Worm (Caenorhabditis elegans) whole organism, young adult: ENCODE measurements around the gene F21G4.6.

Experiments used
- B0019.2 ChIP-seq: fragments of 200-800 bp; sonication (Bioruptor generic); conservative IDR thresholded peaks from 2 replicates; pipeline ENCODE4 v1.3.6; 2022; ENCODE audit warnings: missing genetic modification reagents, missing genetic modification characterization, missing compliant biosample characterization
- C06A6.2 ChIP-seq: fragments of 200-800 bp; sonication (Bioruptor generic); conservative IDR thresholded peaks from 2 replicates; pipeline ENCODE4 v1.3.6; 2022; ENCODE audit warnings: missing genetic modification characterization, missing compliant biosample characterization
- F23B12.7 ChIP-seq: sonication (generic microtip); optimal IDR thresholded peaks from 2 replicates; lab custom pipeline; 2017; ENCODE audit warnings: missing genetic modification characterization, mild to moderate bottlenecking, missing compliant biosample characterization, antibody characterized with exemption, moderate library complexity; ENCODE audit not compliant: insufficient read depth
- F55B11.4 ChIP-seq: sonication (generic microtip); optimal IDR thresholded peaks from 2 replicates; lab custom pipeline; 2016; ENCODE audit warnings: missing compliant biosample characterization, missing genetic modification characterization, borderline replicate concordance; ENCODE audit not compliant: insufficient read depth
- K12H6.12 ChIP-seq: fragments of 200-800 bp; sonication (Bioruptor generic); optimal IDR thresholded peaks from 2 replicates; lab custom pipeline; 2018; ENCODE audit warnings: mild to moderate bottlenecking, missing genetic modification characterization, missing compliant biosample characterization
- Y56A3A.18 ChIP-seq: fragments of 200-800 bp; sonication (Bioruptor generic); IDR thresholded peaks from 2 replicates; pipeline ENCODE4 v1.3.6; 2022; ENCODE audit warnings: missing genetic modification reagents, missing genetic modification characterization, missing compliant biosample characterization
- Y67H2A.10 ChIP-seq: fragments of 200-800 bp; sonication (Bioruptor generic); conservative IDR thresholded peaks from 2 replicates; pipeline ENCODE4 v1.3.6; 2022; ENCODE audit warnings: missing genetic modification reagents, missing genetic modification characterization, missing compliant biosample characterization
- ZK185.1 ChIP-seq: sonication (generic microtip); optimal IDR thresholded peaks from 2 replicates; lab custom pipeline; 2016; ENCODE audit warnings: mild to moderate bottlenecking, missing genetic modification characterization, missing compliant biosample characterization; ENCODE audit not compliant: poor library complexity, severe bottlenecking
- akir-1 ChIP-seq: fragments of 200-800 bp; sonication (Bioruptor generic); optimal IDR thresholded peaks from 2 replicates; lab custom pipeline; 2018; ENCODE audit warnings: mild to moderate bottlenecking, missing genetic modification characterization, moderate library complexity, missing compliant biosample characterization
- aptf-3 ChIP-seq: fragments of 200-800 bp; sonication (Bioruptor generic); IDR thresholded peaks from 2 replicates; pipeline ENCODE4 v1.3.6; 2022; ENCODE audit warnings: missing genetic modification characterization, missing compliant biosample characterization
- atf-7 ChIP-seq: sonication (generic microtip); optimal IDR thresholded peaks from 2 replicates; lab custom pipeline; 2017; ENCODE audit warnings: mild to moderate bottlenecking, missing genetic modification characterization, missing compliant biosample characterization
- ccch-3 ChIP-seq: fragments of 200-800 bp; sonication (Bioruptor generic); optimal IDR thresholded peaks from 2 replicates; lab custom pipeline; 2018; ENCODE audit warnings: mild to moderate bottlenecking, missing genetic modification characterization, missing compliant biosample characterization
- ceh-100 ChIP-seq: fragments of 200-800 bp; sonication (Bioruptor generic); IDR thresholded peaks from 2 replicates; pipeline ENCODE4 v1.3.6; 2022; ENCODE audit warnings: missing genetic modification reagents, missing genetic modification characterization, missing compliant biosample characterization
- chd-7 ChIP-seq: sonication (generic microtip); optimal IDR thresholded peaks from 2 replicates; lab custom pipeline; 2016; ENCODE audit warnings: mild to moderate bottlenecking, missing genetic modification characterization, moderate library complexity, missing compliant biosample characterization
- dpff-1 ChIP-seq: sonication (generic microtip); optimal IDR thresholded peaks from 2 replicates; lab custom pipeline; 2017; ENCODE audit warnings: mild to moderate bottlenecking, missing genetic modification characterization, missing compliant biosample characterization
- egl-44 ChIP-seq: fragments of 200-800 bp; sonication (Bioruptor generic); IDR thresholded peaks from 2 replicates; pipeline ENCODE4 v1.3.6; 2022; ENCODE audit warnings: missing genetic modification reagents, missing genetic modification characterization, missing compliant biosample characterization
- egrh-3 ChIP-seq: fragments of 200-800 bp; sonication (Bioruptor generic); IDR thresholded peaks from 2 replicates; pipeline ENCODE4 v1.3.6; 2022; ENCODE audit warnings: missing genetic modification reagents, missing genetic modification characterization, missing compliant biosample characterization
- gei-17 ChIP-seq: fragments of 200-800 bp; sonication (Bioruptor generic); optimal IDR thresholded peaks from 2 replicates; lab custom pipeline; 2018; ENCODE audit warnings: mild to moderate bottlenecking, missing genetic modification characterization, missing compliant biosample characterization
- hsf-1 ChIP-seq: fragments of 200-800 bp; sonication (Bioruptor generic); IDR thresholded peaks from 2 replicates; pipeline ENCODE4 v1.3.6; 2022; ENCODE audit warnings: missing genetic modification reagents, missing genetic modification characterization, missing compliant biosample characterization
- let-607 ChIP-seq, 2 experiments: fragments of 200-800 bp in 1 of 2; sonication (Bioruptor generic) in 1 of 2; sonication (generic microtip) in 1 of 2; optimal IDR thresholded peaks; 2 replicates each; lab custom pipeline; 2016 to 2018; ENCODE audit warnings: mild to moderate bottlenecking in 2 of 2, missing compliant biosample characterization in 2 of 2, missing genetic modification characterization in 2 of 2, moderate library complexity in 2 of 2, missing genotype in 1 of 2
- lin-40 ChIP-seq: sonication (generic microtip); optimal IDR thresholded peaks from 2 replicates; lab custom pipeline; 2016; ENCODE audit warnings: missing genetic modification characterization, mild to moderate bottlenecking, missing compliant biosample characterization, missing genotype, missing genetic modification reagents
- lir-1 ChIP-seq: fragments of 200-800 bp; sonication (Bioruptor generic); conservative IDR thresholded peaks from 2 replicates; pipeline ENCODE4 v1.3.6; 2022; ENCODE audit warnings: missing genetic modification reagents, missing genetic modification characterization, missing compliant biosample characterization
- lsy-27 ChIP-seq: sonication (generic microtip); optimal IDR thresholded peaks from 2 replicates; lab custom pipeline; 2017; ENCODE audit warnings: missing genetic modification characterization, mild to moderate bottlenecking, missing compliant biosample characterization, antibody characterized with exemption, missing genotype, borderline replicate concordance; ENCODE audit not compliant: insufficient read depth
- madf-10 ChIP-seq: sonication (generic microtip); optimal IDR thresholded peaks from 2 replicates; lab custom pipeline; 2016; ENCODE audit warnings: mild to moderate bottlenecking, missing genetic modification characterization, missing compliant biosample characterization
- nfya-1 ChIP-seq: sonication (generic microtip); optimal IDR thresholded peaks from 2 replicates; lab custom pipeline; 2017; ENCODE audit warnings: antibody characterized with exemption, missing compliant biosample characterization, missing genetic modification characterization, borderline replicate concordance; ENCODE audit not compliant: insufficient read depth
- nfyb-1 ChIP-seq: fragments of 200-800 bp; sonication (Bioruptor generic); IDR thresholded peaks from 2 replicates; pipeline ENCODE4 v1.3.6; 2022; ENCODE audit warnings: missing genetic modification reagents, missing genetic modification characterization, missing compliant biosample characterization
- nhr-27 ChIP-seq: fragments of 200-800 bp; sonication (Bioruptor generic); optimal IDR thresholded peaks from 2 replicates; lab custom pipeline; 2018; ENCODE audit warnings: mild to moderate bottlenecking, missing genetic modification characterization, moderate library complexity, missing compliant biosample characterization
- nhr-80 ChIP-seq: sonication (generic microtip); optimal IDR thresholded peaks from 2 replicates; lab custom pipeline; 2016; ENCODE audit warnings: missing genetic modification characterization, missing compliant biosample characterization
- nhr-90 ChIP-seq: sonication (generic microtip); optimal IDR thresholded peaks from 2 replicates; lab custom pipeline; 2016; ENCODE audit warnings: missing genotype, mild to moderate bottlenecking, missing genetic modification characterization, missing compliant biosample characterization
- rcor-1 ChIP-seq: fragments of 200-800 bp; sonication (Bioruptor generic); IDR thresholded peaks from 2 replicates; pipeline ENCODE4 v1.3.6; 2022; ENCODE audit warnings: missing genetic modification reagents, missing genetic modification characterization, missing compliant biosample characterization
- rec-8 ChIP-seq, 2 experiments: sonication (generic microtip); optimal IDR thresholded peaks; 2 replicates each; lab custom pipeline; 2016; ENCODE audit warnings: mild to moderate bottlenecking in 2 of 2, missing genetic modification characterization in 2 of 2, missing genetic modification reagents in 2 of 2, missing genotype in 2 of 2, missing biosample characterization in 1 of 2, missing compliant biosample characterization in 1 of 2, moderate library complexity in 1 of 2
- repo-1 ChIP-seq: sonication (generic microtip); optimal IDR thresholded peaks from 2 replicates; lab custom pipeline; 2017; ENCODE audit warnings: mild to moderate bottlenecking, missing genetic modification characterization, missing compliant biosample characterization
- rpc-1 ChIP-seq, 2 experiments: fragments of 150-350 bp in 1 of 2; sonication (generic microtip) in 1 of 2; optimal IDR thresholded peaks; 2 replicates each; lab custom pipeline; 2014 to 2018; ENCODE audit warnings: missing biosample characterization in 1 of 2, missing genetic modification characterization in 1 of 2, missing genetic modification reagents in 1 of 2, missing genotype in 1 of 2
- somi-1 ChIP-seq: fragments of 200-800 bp; sonication (Bioruptor generic); optimal IDR thresholded peaks from 2 replicates; lab custom pipeline; 2018; ENCODE audit warnings: mild to moderate bottlenecking, missing genetic modification characterization, missing compliant biosample characterization
- tbx-9 ChIP-seq: sonication (generic microtip); optimal IDR thresholded peaks from 2 replicates; lab custom pipeline; 2016; ENCODE audit warnings: borderline replicate concordance, missing genetic modification characterization, inconsistent platforms, missing compliant biosample characterization
- unc-62 ChIP-seq: fragments of 150-350 bp; optimal IDR thresholded peaks from 2 replicates; lab custom pipeline; 2014; ENCODE audit warnings: missing biosample characterization, missing genetic modification reagents, missing genetic modification characterization
- zfh-2 ChIP-seq: fragments of 200-800 bp; sonication (Bioruptor generic); conservative IDR thresholded peaks from 2 replicates; pipeline ENCODE4 v1.3.6; 2022; ENCODE audit warnings: missing genetic modification reagents, missing genetic modification characterization, missing compliant biosample characterization
- ztf-22 ChIP-seq: fragments of 200-800 bp; sonication (Bioruptor generic); optimal IDR thresholded peaks from 2 replicates; lab custom pipeline; 2018; ENCODE audit warnings: mild to moderate bottlenecking, missing genetic modification characterization, moderate library complexity, missing compliant biosample characterization
- ztf-3 ChIP-seq: fragments of 200-800 bp; sonication (Bioruptor generic); optimal IDR thresholded peaks from 2 replicates; lab custom pipeline; 2018; ENCODE audit warnings: mild to moderate bottlenecking, missing genetic modification characterization, missing compliant biosample characterization

The F21G4.6 gene

DNA sequence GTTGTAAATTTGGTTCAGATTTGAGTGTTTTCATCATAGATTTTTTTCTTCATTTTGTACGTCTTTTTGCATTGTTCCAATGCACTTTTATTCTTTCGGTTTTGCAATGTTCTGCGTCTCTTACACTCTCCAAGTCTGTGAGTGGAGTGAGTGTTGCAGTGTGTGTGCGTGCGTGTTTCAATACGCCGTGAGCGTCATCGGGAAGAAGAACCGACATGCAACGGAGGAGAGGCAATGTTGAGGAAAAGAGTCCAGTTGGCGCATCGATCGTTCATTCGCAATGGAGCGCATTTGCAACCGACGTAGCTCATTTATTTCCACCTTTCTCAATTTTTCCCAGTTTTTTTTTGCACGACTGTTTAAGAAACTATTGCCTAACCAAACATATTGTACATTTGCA, 41.3 kb upstream of the F21G4.6 start, which contains the start of gene ZC506.1 (continued):
- TF ChIP-seq lir-1 (GFP tag; lab: Robert Waterston, UW), result peak; percentile 100
- TF ChIP-seq F55B11.4 (tag; lab: Kevin White, UChicago), result no peak
- no peak for TF ChIP-seq unc-62 (GFP tag; lab: Kevin White, UChicago)
- TF ChIP-seq nhr-27 (tag; lab: Kevin White, UChicago), result no peak
- TF ChIP-seq somi-1 (GFP tag; lab: Kevin White, UChicago), result peak; percentile 42
- TF ChIP-seq gei-17, result peak; percentile 63
- TF ChIP-seq chd-7 (tag; lab: Kevin White, UChicago), result peak; percentile 88
- TF ChIP-seq nfyb-1, result peak; percentile 83
- peak; percentile 89 for TF ChIP-seq zfh-2
- TF ChIP-seq tbx-9 (tag; lab: Kevin White, UChicago), result no peak
- TF ChIP-seq lin-40 (tag; lab: Kevin White, UChicago), result peak; percentile 94
- peak; percentile 96 for TF ChIP-seq nhr-80 (tag; lab: Kevin White, UChicago)
- TF ChIP-seq rec-8 (tag; optimal IDR thresholded peaks at IDR 0.05; lab: Kevin White, UChicago), result no peak
- TF ChIP-seq madf-10 (tag; lab: Kevin White, UChicago), result peak; percentile 82
- TF ChIP-seq hsf-1 (GFP tag; lab: Robert Waterston, UW), result no peak
- no peak for TF ChIP-seq dpff-1 (tag; lab: Kevin White, UChicago)
- no peak for TF ChIP-seq rpc-1 (optimal IDR thresholded peaks at IDR 0.05; lab: Kevin White, UChicago)
- TF ChIP-seq rpc-1 (tag; optimal IDR thresholded peaks at IDR 0.05; lab: Kevin White, UChicago), result no peak
- TF ChIP-seq egl-44 (GFP tag; lab: Robert Waterston, UW), result 0 out of 2 replicates have a peak, but pooled peaks have one; percentile 37
- peak; percentile 19 for TF ChIP-seq ztf-3
- TF ChIP-seq repo-1, result peak; percentile 79
- TF ChIP-seq rcor-1, result peak; percentile 85
- 0 out of 2 replicates have a peak, but pooled peaks have one; percentile 60 for TF ChIP-seq Y56A3A.18 (GFP tag; lab: Robert Waterston, UW)
- TF ChIP-seq nhr-90, result peak; percentile 61
- peak; percentile 92 for TF ChIP-seq K12H6.12 (tag; lab: Kevin White, UChicago)
- TF ChIP-seq ceh-100, result 0 out of 2 replicates have a peak, but pooled peaks have one; percentile 36
- peak; percentile 35; the same call in 1 of the 2 replicates for TF ChIP-seq egrh-3 (GFP tag; lab: Robert Waterston, UW)
- no peak for TF ChIP-seq aptf-3 (GFP tag; lab: Robert Waterston, UW)
- TF ChIP-seq ztf-22 (GFP tag; lab: Kevin White, UChicago), result peak; percentile 39
- TF ChIP-seq atf-7 (tag; lab: Kevin White, UChicago), result peak; percentile 76
- TF ChIP-seq C06A6.2 (GFP tag; lab: Robert Waterston, UW), result peak; percentile 71
- peak; percentile 92 to 96 for TF ChIP-seq let-607 (tag; optimal IDR thresholded peaks at IDR 0.05; lab: Kevin White, UChicago)
- TF ChIP-seq lsy-27, result no peak
- peak; percentile 66 for TF ChIP-seq ZK185.1
- TF ChIP-seq nfya-1 (tag; lab: Kevin White, UChicago), result no peak
- no peak for TF ChIP-seq akir-1 (GFP tag; lab: Kevin White, UChicago)
- TF ChIP-seq F23B12.7 (tag; lab: Kevin White, UChicago), result peak; percentile 83
- TF ChIP-seq ccch-3, result no peak
- TF ChIP-seq Y67H2A.10 (GFP tag; lab: Robert Waterston, UW), result peak; percentile 42; the same call in 1 of the 2 replicates
- TF ChIP-seq B0019.2 (GFP tag; lab: Robert Waterston, UW), result no peak
